Fruit fly (Drosophila melanogaster) whole organism, pupa: ENCODE measurements around the gene CG11267.

ENCODE experiments used
- CG10348 ChIP-seq: fragments of 200-800 bp; sonication (Bioruptor generic); IDR thresholded peaks from 2 replicates; pipeline ENCODE4 v1.3.6; 2022; ENCODE audit warnings: missing biosample characterization, missing genetic modification characterization
- CG12605 ChIP-seq: fragments of 200-800 bp; sonication (Bioruptor generic); IDR thresholded peaks from 2 replicates; pipeline ENCODE4 v1.3.6; 2022; ENCODE audit warnings: missing biosample characterization, missing genetic modification characterization
- CG13204 ChIP-seq: fragments of 200-800 bp; sonication (Bioruptor generic); optimal IDR thresholded peaks from 2 replicates; lab custom pipeline; 2018; ENCODE audit warnings: missing biosample characterization, mild to moderate bottlenecking, missing genetic modification characterization, moderate library complexity
- CG14655 ChIP-seq: fragments of 200-800 bp; sonication (Bioruptor generic); optimal IDR thresholded peaks from 3 replicates; lab custom pipeline; 2017; ENCODE audit warnings: mild to moderate bottlenecking, missing biosample characterization, missing genetic modification reagents, missing genetic modification characterization
- CG15710 ChIP-seq: fragments of 200-800 bp; sonication (Bioruptor generic); optimal IDR thresholded peaks from 2 replicates; lab custom pipeline; 2018; ENCODE audit warnings: missing biosample characterization, mild to moderate bottlenecking, missing genetic modification characterization, moderate library complexity
- CG17806 ChIP-seq: fragments of 200-800 bp; sonication (Bioruptor generic); optimal IDR thresholded peaks from 2 replicates; lab custom pipeline; 2018; ENCODE audit warnings: missing biosample characterization, mild to moderate bottlenecking, missing genetic modification characterization, moderate library complexity
- CG32121 ChIP-seq: fragments of 200-800 bp; sonication (Bioruptor generic); IDR thresholded peaks from 2 replicates; pipeline ENCODE4 v1.3.6; 2022; ENCODE audit warnings: missing biosample characterization, missing genetic modification characterization
- CG34367 ChIP-seq: fragments of 200-800 bp; sonication (Bioruptor generic); optimal IDR thresholded peaks from 2 replicates; lab custom pipeline; 2018; ENCODE audit warnings: missing biosample characterization, mild to moderate bottlenecking, missing genetic modification characterization
- CG4496 ChIP-seq: fragments of 200-800 bp; sonication (Bioruptor generic); IDR thresholded peaks from 3 replicates; pipeline ENCODE4 v1.3.6; 2022; ENCODE audit warnings: missing biosample characterization, missing genetic modification characterization
- CG8159 ChIP-seq: fragments of 200-800 bp; sonication (Bioruptor generic); optimal IDR thresholded peaks from 3 replicates; lab custom pipeline; 2018; ENCODE audit warnings: missing biosample characterization, mild to moderate bottlenecking, missing genetic modification characterization, moderate library complexity
- CG8301 ChIP-seq: fragments of 200-800 bp; sonication (Bioruptor generic); optimal IDR thresholded peaks from 2 replicates; lab custom pipeline; 2018; ENCODE audit warnings: missing biosample characterization, mild to moderate bottlenecking, missing genetic modification characterization
- CG9948 ChIP-seq: fragments of 200-800 bp; sonication (Bioruptor generic); optimal IDR thresholded peaks from 2 replicates; lab custom pipeline; 2018; ENCODE audit warnings: missing biosample characterization, mild to moderate bottlenecking, missing genetic modification characterization, moderate library complexity
- D1 ChIP-seq: fragments of 200-800 bp; sonication (Bioruptor generic); optimal IDR thresholded peaks from 2 replicates; lab custom pipeline; 2018; ENCODE audit warnings: missing biosample characterization, mild to moderate bottlenecking, missing genetic modification characterization, moderate library complexity
- EcR ChIP-seq: fragments of 200-800 bp; sonication (Bioruptor generic); optimal IDR thresholded peaks from 3 replicates; lab custom pipeline; 2019; ENCODE audit warnings: missing biosample characterization, missing genetic modification characterization, mild to moderate bottlenecking, moderate library complexity, missing genetic modification reagents
- Ets98B ChIP-seq: fragments of 200-800 bp; sonication (Bioruptor generic); IDR thresholded peaks from 2 replicates; pipeline ENCODE4 v1.3.6; 2022; ENCODE audit warnings: missing biosample characterization, missing genetic modification characterization
- Pif1A ChIP-seq: fragments of 200-800 bp; sonication (Bioruptor generic); optimal IDR thresholded peaks from 3 replicates; lab custom pipeline; 2016; ENCODE audit warnings: missing biosample characterization, missing genetic modification characterization
- Pif1B ChIP-seq: fragments of 200-800 bp; sonication (Bioruptor generic); optimal IDR thresholded peaks from 3 replicates; lab custom pipeline; 2016; ENCODE audit warnings: missing biosample characterization, missing genetic modification characterization
- Snoo ChIP-seq: fragments of 200-800 bp; sonication (Bioruptor generic); optimal IDR thresholded peaks from 3 replicates; lab custom pipeline; 2017; ENCODE audit warnings: missing biosample characterization, mild to moderate bottlenecking, missing genetic modification characterization, inconsistent platforms
- fd96Ca ChIP-seq: fragments of 200-800 bp; sonication (Bioruptor generic); IDR thresholded peaks from 3 replicates; pipeline ENCODE4 v1.3.6; 2022; ENCODE audit warnings: missing biosample characterization, missing genetic modification characterization
- gl ChIP-seq: fragments of 200-800 bp; sonication (Bioruptor generic); optimal IDR thresholded peaks from 2 replicates; lab custom pipeline; 2018; ENCODE audit warnings: missing biosample characterization, mild to moderate bottlenecking, missing genetic modification characterization
- rn ChIP-seq: fragments of 200-800 bp; sonication (Bioruptor generic); IDR thresholded peaks from 2 replicates; pipeline ENCODE4 v1.3.6; 2022; ENCODE audit warnings: missing biosample characterization, missing genetic modification characterization

Gene CG11267

DNA sequence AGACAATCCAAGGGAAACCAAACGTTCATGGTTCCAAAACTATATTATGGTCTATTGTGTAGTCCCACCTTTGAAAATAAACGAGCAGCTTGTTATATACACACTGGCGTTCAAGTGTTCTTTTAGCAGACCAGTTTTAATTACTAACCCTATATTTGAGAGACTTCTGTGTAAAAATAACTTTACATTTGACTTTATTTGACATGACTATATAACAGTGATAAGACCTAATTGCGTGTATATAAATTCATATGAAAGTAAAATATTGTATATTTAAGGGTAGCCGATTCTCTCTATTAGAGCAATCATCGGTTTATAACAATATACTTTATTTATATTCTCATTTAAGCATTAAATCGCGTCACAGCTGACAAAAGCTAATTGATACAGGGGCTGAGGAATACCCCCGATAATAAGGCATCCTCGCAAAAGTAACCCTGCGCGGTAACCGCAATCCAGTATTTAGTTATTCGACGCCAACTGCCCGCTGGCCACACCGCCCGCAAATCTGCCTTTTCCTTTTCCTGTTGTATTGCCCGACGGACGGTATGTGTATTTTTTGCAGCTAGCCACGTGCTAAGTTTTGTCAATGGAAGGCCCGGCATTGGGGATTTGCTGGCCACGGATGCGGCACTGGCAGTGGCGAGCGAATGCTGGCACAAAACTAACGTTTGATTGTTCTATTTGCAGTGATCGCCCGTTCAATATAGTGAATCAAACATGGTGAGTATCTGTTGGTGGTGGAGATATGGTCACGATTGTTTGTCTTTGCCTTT lies 25.6 kb downstream of the CG11267 start, which contains the start of gene RpS4:
TSS of gene RpS4 (plus strand) at position 465 of the 776 bp plus-strand sequence.
- TF ChIP-seq CG14655 (GFP tag; lab: Kevin White, UChicago): no peak
- TF ChIP-seq CG13204 (GFP tag; lab: Kevin White, UChicago): peak; percentile 92
- peak; percentile 51 for TF ChIP-seq CG8301 (tag; lab: Kevin White, UChicago)
- TF ChIP-seq CG34367: peak; percentile 87
- peak; percentile 47 for TF ChIP-seq CG17806 (tag; lab: Kevin White, UChicago)
- TF ChIP-seq CG32121 (GFP tag; lab: Robert Waterston, UW): no peak; the same call in 1 of the 2 replicates
- peak; percentile 76 for TF ChIP-seq CG12605
- TF ChIP-seq CG4496: peak; percentile 92
- no peak for TF ChIP-seq CG10348 (GFP tag; lab: Robert Waterston, UW)
- peak; percentile 59 for TF ChIP-seq CG15710 (tag; lab: Kevin White, UChicago)
- TF ChIP-seq EcR (GFP tag; lab: Kevin White, UChicago): no peak
- TF ChIP-seq Ets98B (GFP tag; lab: Robert Waterston, UW): peak; percentile 72
- peak; percentile 86 for TF ChIP-seq gl (tag; lab: Kevin White, UChicago)
- TF ChIP-seq CG9948: peak; percentile 36
- TF ChIP-seq rn (GFP tag; lab: Robert Waterston, UW): 0 out of 2 replicates have a peak, but pooled peaks have one; percentile 7
- no peak for TF ChIP-seq D1 (tag; lab: Kevin White, UChicago)
- TF ChIP-seq Pif1A (GFP tag; lab: Kevin White, UChicago): peak; percentile 75
- peak; percentile 96 for TF ChIP-seq Snoo
- TF ChIP-seq fd96Ca: no peak
- peak; percentile 62 for TF ChIP-seq CG8159 (tag; lab: Kevin White, UChicago)
- peak; percentile 53 for TF ChIP-seq Pif1B (GFP tag; lab: Kevin White, UChicago)

DNA sequence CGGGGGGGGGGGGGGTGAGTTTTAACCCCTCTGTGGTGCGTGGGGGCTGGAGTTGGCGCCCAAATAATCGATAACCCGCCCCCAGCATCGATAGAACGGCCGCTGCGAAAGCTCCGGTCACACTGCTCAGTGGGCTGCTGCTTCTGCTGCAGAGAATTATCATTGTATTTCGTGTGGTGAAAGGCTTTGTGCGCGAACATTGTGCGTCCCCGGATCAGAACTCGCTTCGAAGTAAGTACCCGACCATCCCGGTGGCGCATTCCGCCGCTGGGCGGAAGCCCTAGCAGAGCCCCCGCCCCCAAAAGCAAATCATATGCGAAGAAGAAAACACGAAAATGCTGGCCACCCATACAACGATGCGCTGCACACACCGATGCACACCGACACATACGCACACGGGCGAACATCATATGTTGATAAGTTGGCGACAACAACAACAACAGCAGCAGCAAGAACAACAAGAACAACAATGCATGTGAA lies 28.5 kb downstream of the CG11267 start, which contains the start of gene Syx13:
TSS of gene Syx13 (plus strand) at position 100 of the 480 bp plus-strand sequence.
- TF ChIP-seq CG15710 (tag; lab: Kevin White, UChicago) (peak; percentile 8), rn (GFP tag; lab: Robert Waterston, UW) (no peak), CG17806 (tag; lab: Kevin White, UChicago) (no peak), Ets98B (GFP tag; lab: Robert Waterston, UW) (no peak), EcR (GFP tag; lab: Kevin White, UChicago) (peak; percentile 53), Snoo (peak; percentile 9), CG12605 (no peak; the same call in 1 of the 2 replicates), CG14655 (GFP tag; lab: Kevin White, UChicago) (no peak), CG32121 (GFP tag; lab: Robert Waterston, UW) (peak; percentile 41; the same call in 1 of the 2 replicates), CG8301 (tag; lab: Kevin White, UChicago) (no peak), D1 (tag; lab: Kevin White, UChicago) (no peak), CG9948 (no peak), gl (tag; lab: Kevin White, UChicago) (peak; percentile 70), CG34367 (no peak)

DNA sequence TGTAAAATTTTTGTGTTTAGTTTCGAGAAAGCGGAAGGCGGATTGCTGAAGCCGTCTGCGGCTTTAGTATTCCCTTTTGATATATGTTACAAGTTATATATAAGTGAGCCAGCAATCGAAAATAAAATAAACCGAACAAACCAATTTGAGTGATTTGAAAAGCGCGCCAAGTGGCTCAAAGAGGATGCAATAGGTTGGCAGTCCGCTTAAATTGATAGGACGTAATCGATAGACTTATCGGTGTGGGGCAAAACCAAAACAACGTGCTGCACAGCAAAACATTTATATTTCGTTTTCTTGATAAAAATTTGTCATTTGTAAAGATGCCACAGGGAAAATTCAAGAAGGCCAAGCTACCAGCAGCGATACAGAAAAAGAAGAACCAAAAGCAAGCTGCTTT lies 30.9 kb downstream of the CG11267 start, which contains the start of gene CG11279:
TSS of gene CG11279 (plus strand) at position 220 of the 400 bp plus-strand sequence.
- TF ChIP-seq Ets98B (GFP tag; lab: Robert Waterston, UW): no peak
- no peak for TF ChIP-seq CG15710 (tag; lab: Kevin White, UChicago)
- TF ChIP-seq CG9948: no peak
- no peak for TF ChIP-seq D1 (tag; lab: Kevin White, UChicago)
- TF ChIP-seq CG10348 (GFP tag; lab: Robert Waterston, UW): no peak
- TF ChIP-seq CG12605: no peak
- TF ChIP-seq CG34367: no peak
- no peak for TF ChIP-seq Pif1A (GFP tag; lab: Kevin White, UChicago)

DNA sequence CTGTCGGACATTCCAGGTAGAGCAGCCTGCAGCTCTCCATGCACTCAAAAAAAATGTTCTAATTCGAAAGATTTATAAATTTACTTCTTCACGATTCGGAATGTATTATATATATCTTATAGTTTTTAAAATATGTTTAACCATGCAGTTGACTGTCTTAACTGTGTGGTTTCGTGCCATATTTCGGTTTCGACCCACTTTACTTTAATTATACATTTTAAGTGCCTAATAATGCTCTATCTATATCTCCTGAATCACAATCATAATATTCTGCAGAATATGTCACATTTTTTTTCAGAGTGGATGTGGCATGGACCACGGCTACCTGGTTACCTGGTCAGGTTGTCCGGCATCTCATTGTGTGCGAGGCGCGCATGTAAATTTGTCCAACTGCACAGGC lies 33.8 kb downstream of the CG11267 start:
- TF ChIP-seq EcR (GFP tag; lab: Kevin White, UChicago) (peak; percentile 16), Snoo (no peak), D1 (tag; lab: Kevin White, UChicago) (no peak), Ets98B (GFP tag; lab: Robert Waterston, UW) (no peak), CG14655 (GFP tag; lab: Kevin White, UChicago) (no peak), CG15710 (tag; lab: Kevin White, UChicago) (peak; percentile 20), Pif1A (GFP tag; lab: Kevin White, UChicago) (peak; percentile 52), CG34367 (no peak), CG17806 (tag; lab: Kevin White, UChicago) (peak; percentile 38), Pif1B (GFP tag; lab: Kevin White, UChicago) (peak; percentile 36), CG9948 (peak; percentile 57), CG13204 (GFP tag; lab: Kevin White, UChicago) (peak; percentile 4), CG10348 (GFP tag; lab: Robert Waterston, UW) (no peak), rn (GFP tag; lab: Robert Waterston, UW) (no peak), CG12605 (no peak), CG8159 (tag; lab: Kevin White, UChicago) (peak; percentile 63), CG4496 (no peak), CG8301 (tag; lab: Kevin White, UChicago) (peak; percentile 40)

DNA sequence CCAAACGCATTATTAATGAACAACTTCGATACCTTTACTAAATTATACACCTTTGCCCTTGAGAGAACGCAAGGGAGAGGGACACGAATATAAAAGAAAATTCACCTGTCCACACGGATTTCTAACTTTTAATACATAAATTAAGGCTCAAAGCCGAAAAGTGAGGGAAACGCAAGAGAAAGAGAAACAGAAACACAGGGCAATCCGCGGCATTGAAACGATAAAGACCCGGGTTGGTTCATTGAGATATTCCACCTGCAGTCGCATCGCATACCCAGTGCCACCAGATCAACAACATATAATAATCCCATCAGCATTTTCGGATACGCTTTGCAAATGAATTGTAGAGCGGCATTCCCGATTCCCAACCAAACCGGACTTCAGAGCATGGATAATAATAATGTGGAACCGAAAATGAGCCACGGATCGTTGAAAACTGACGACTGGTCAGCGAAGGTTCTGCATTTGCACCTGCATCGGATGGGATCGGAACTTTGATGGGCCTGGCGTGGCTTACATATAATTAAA lies 34.9 kb downstream of the CG11267 start:
- TF ChIP-seq fd96Ca (no peak), Pif1B (GFP tag; lab: Kevin White, UChicago) (no peak), Snoo (no peak), CG10348 (GFP tag; lab: Robert Waterston, UW) (no peak), CG9948 (no peak), Ets98B (GFP tag; lab: Robert Waterston, UW) (no peak), Pif1A (GFP tag; lab: Kevin White, UChicago) (no peak), CG8159 (tag; lab: Kevin White, UChicago) (no peak), gl (tag; lab: Kevin White, UChicago) (no peak), CG12605 (no peak), CG8301 (tag; lab: Kevin White, UChicago) (no peak), CG14655 (GFP tag; lab: Kevin White, UChicago) (no peak), CG13204 (GFP tag; lab: Kevin White, UChicago) (no peak), CG17806 (tag; lab: Kevin White, UChicago) (no peak), CG4496 (no peak), CG34367 (no peak), CG32121 (GFP tag; lab: Robert Waterston, UW) (no peak)
